Fruit fly (Drosophila melanogaster) whole organism, embryonic: ENCODE data around the gene CG3071.

Source experiments
- CG10274 ChIP-seq: fragments of 200-800 bp; sonication (Bioruptor generic); optimal IDR thresholded peaks from 3 replicates; lab custom pipeline; 2017; ENCODE audit warnings: missing biosample characterization, mild to moderate bottlenecking, missing genetic modification characterization
- CG10321 ChIP-seq: fragments of 200-800 bp; sonication (Bioruptor generic); IDR thresholded peaks from 2 replicates; pipeline ENCODE4 v1.3.6; 2022; ENCODE audit warnings: missing biosample characterization, missing genetic modification characterization
- CG10462 ChIP-seq: fragments of 200-800 bp; sonication (Bioruptor generic); optimal IDR thresholded peaks from 2 replicates; lab custom pipeline; 2016; ENCODE audit warnings: missing biosample characterization, missing genetic modification characterization
- CG13624 ChIP-seq: fragments of 200-800 bp; sonication (Bioruptor generic); optimal IDR thresholded peaks from 2 replicates; lab custom pipeline; 2016; ENCODE audit warnings: missing biosample characterization, missing genetic modification characterization
- CG13775 ChIP-seq: fragments of 200-800 bp; sonication (Bioruptor generic); optimal IDR thresholded peaks from 3 replicates; lab custom pipeline; 2017; ENCODE audit warnings: missing biosample characterization, mild to moderate bottlenecking, missing genetic modification characterization
- CG14667 ChIP-seq: fragments of 200-800 bp; sonication (Bioruptor generic); IDR thresholded peaks from 2 replicates; pipeline ENCODE4 v1.3.6; 2022; ENCODE audit warnings: missing biosample characterization, missing genetic modification characterization
- CG14860 ChIP-seq: fragments of 200-800 bp; sonication (Bioruptor generic); IDR thresholded peaks from 3 replicates; pipeline ENCODE4 v1.3.6; 2022; ENCODE audit warnings: missing biosample characterization, missing genetic modification characterization; ENCODE audit not compliant: partially characterized antibody
- CG1602 ChIP-seq: fragments of 200-800 bp; sonication (Bioruptor generic); optimal IDR thresholded peaks from 3 replicates; lab custom pipeline; 2016; ENCODE audit warnings: missing biosample characterization, missing genetic modification characterization
- CG18262 ChIP-seq: fragments of 200-800 bp; optimal IDR thresholded peaks from 3 replicates; lab custom pipeline; 2019; ENCODE audit warnings: missing biosample characterization, mild to moderate bottlenecking, missing genetic modification characterization, moderate library complexity
- CG18764 ChIP-seq: fragments of 200-800 bp; sonication (Bioruptor generic); optimal IDR thresholded peaks from 3 replicates; lab custom pipeline; 2016; ENCODE audit warnings: missing biosample characterization, missing genetic modification characterization
- CG31441 ChIP-seq: fragments of 200-800 bp; sonication (Bioruptor generic); IDR thresholded peaks from 2 replicates; pipeline ENCODE4 v1.3.6; 2022; ENCODE audit warnings: missing biosample characterization, missing genetic modification characterization
- CG42726 ChIP-seq: fragments of 200-800 bp; sonication (Bioruptor generic); IDR thresholded peaks from 2 replicates; pipeline ENCODE4 v1.3.6; 2022; ENCODE audit warnings: missing biosample characterization, missing genetic modification characterization; ENCODE audit not compliant: partially characterized antibody
- CG6854 ChIP-seq: fragments of 200-800 bp; sonication (Bioruptor generic); optimal IDR thresholded peaks from 3 replicates; lab custom pipeline; 2017; ENCODE audit warnings: missing biosample characterization, mild to moderate bottlenecking, missing genetic modification characterization
- CG7839 ChIP-seq: fragments of 200-800 bp; sonication (Bioruptor generic); optimal IDR thresholded peaks from 3 replicates; lab custom pipeline; 2018; ENCODE audit warnings: missing biosample characterization, mild to moderate bottlenecking, missing genetic modification characterization, moderate library complexity
- CG8281 ChIP-seq: fragments of 200-800 bp; sonication (Bioruptor generic); optimal IDR thresholded peaks from 2 replicates; lab custom pipeline; 2018; ENCODE audit warnings: missing biosample characterization, mild to moderate bottlenecking, missing genetic modification characterization, moderate library complexity
- CG8478 ChIP-seq: fragments of >200 bp; optimal IDR thresholded peaks from 2 replicates; lab custom pipeline; 2018
- CG9797 ChIP-seq: fragments of 200-800 bp; sonication (Bioruptor generic); optimal IDR thresholded peaks from 3 replicates; lab custom pipeline; 2018; ENCODE audit warnings: missing biosample characterization, mild to moderate bottlenecking, missing genetic modification characterization
- Gsc ChIP-seq: fragments of 200-800 bp; sonication (Bioruptor generic); IDR thresholded peaks from 2 replicates; pipeline ENCODE4 v1.3.6; 2022; ENCODE audit warnings: missing biosample characterization, missing genetic modification characterization
- Hmr ChIP-seq: fragments of 200-800 bp; sonication (Bioruptor generic); optimal IDR thresholded peaks from 3 replicates; lab custom pipeline; 2017; ENCODE audit warnings: mild to moderate bottlenecking, missing biosample characterization, missing genetic modification reagents, missing genetic modification characterization
- Nf-YC ChIP-seq: fragments of 200-800 bp; optimal IDR thresholded peaks from 3 replicates; lab custom pipeline; 2019; ENCODE audit warnings: missing biosample characterization, mild to moderate bottlenecking, missing genetic modification characterization, moderate library complexity
- Scr ChIP-seq: fragments of 200-800 bp; sonication (Bioruptor generic); IDR thresholded peaks from 2 replicates; pipeline ENCODE4 v1.3.6; 2022; ENCODE audit warnings: missing biosample characterization, missing genetic modification characterization; ENCODE audit not compliant: partially characterized antibody
- Sox100B ChIP-seq: fragments of 200-800 bp; sonication (Bioruptor generic); optimal IDR thresholded peaks from 3 replicates; lab custom pipeline; 2018; ENCODE audit warnings: missing biosample characterization, mild to moderate bottlenecking, missing genetic modification characterization
- Ssrp ChIP-seq: fragments of 200-800 bp; sonication (Bioruptor generic); optimal IDR thresholded peaks from 2 replicates; lab custom pipeline; 2018; ENCODE audit warnings: missing biosample characterization, mild to moderate bottlenecking, missing genetic modification characterization, moderate library complexity
- ac ChIP-seq: fragments of 200-800 bp; sonication (Bioruptor generic); optimal IDR thresholded peaks from 3 replicates; lab custom pipeline; 2017; ENCODE audit warnings: missing biosample characterization, mild to moderate bottlenecking, missing genetic modification characterization
- cg ChIP-seq: fragments of 200-800 bp; sonication (Bioruptor generic); optimal IDR thresholded peaks from 3 replicates; lab custom pipeline; 2019; ENCODE audit warnings: missing biosample characterization, mild to moderate bottlenecking, missing genetic modification characterization, moderate library complexity
- chm ChIP-seq: fragments of 200-800 bp; sonication (Bioruptor generic); IDR thresholded peaks from 2 replicates; pipeline ENCODE4 v1.3.6; 2022; ENCODE audit warnings: missing biosample characterization, missing genetic modification characterization
- crc ChIP-seq: fragments of 200-800 bp; sonication (Bioruptor generic); optimal IDR thresholded peaks from 2 replicates; lab custom pipeline; 2016; ENCODE audit warnings: missing biosample characterization, missing genetic modification characterization
- croc ChIP-seq: fragments of 200-800 bp; sonication (Bioruptor generic); conservative IDR thresholded peaks from 3 replicates; pipeline ENCODE4 v1.3.6; 2022; ENCODE audit warnings: missing biosample characterization, missing genetic modification characterization
- dati ChIP-seq: fragments of 200-800 bp; sonication (Bioruptor generic); IDR thresholded peaks from 2 replicates; pipeline ENCODE4 v1.3.6; 2022; ENCODE audit warnings: missing biosample characterization, missing genetic modification characterization
- ems ChIP-seq: fragments of 200-800 bp; sonication (Bioruptor generic); optimal IDR thresholded peaks from 3 replicates; lab custom pipeline; 2016; ENCODE audit warnings: missing biosample characterization, missing genetic modification characterization
- hb ChIP-seq: fragments of 200-800 bp; sonication (Bioruptor generic); IDR thresholded peaks from 3 replicates; pipeline ENCODE4 v1.3.6; 2022; ENCODE audit warnings: missing biosample characterization, missing genetic modification characterization; ENCODE audit not compliant: partially characterized antibody
- hbn ChIP-seq: fragments of 200-800 bp; sonication (Bioruptor generic); IDR thresholded peaks from 2 replicates; pipeline ENCODE4 v1.3.6; 2022; ENCODE audit warnings: missing biosample characterization, missing genetic modification characterization; ENCODE audit not compliant: partially characterized antibody
- ind ChIP-seq: fragments of 200-800 bp; sonication (Bioruptor generic); optimal IDR thresholded peaks from 3 replicates; lab custom pipeline; 2016; ENCODE audit warnings: missing biosample characterization, missing genetic modification characterization
- lola ChIP-seq, 3 experiments: fragments of >200 bp in 2 of 3; fragments of 200-800 bp in 1 of 3; sonication (Bioruptor generic) in 1 of 3; optimal IDR thresholded peaks; 2 replicates each; lab custom pipeline; 2017 to 2019; ENCODE audit warnings: missing biosample characterization in 3 of 3, missing genetic modification characterization in 3 of 3, mild to moderate bottlenecking in 1 of 3, moderate library complexity in 1 of 3
- oc ChIP-seq: fragments of 200-800 bp; sonication (Bioruptor generic); optimal IDR thresholded peaks from 2 replicates; lab custom pipeline; 2018; ENCODE audit warnings: missing biosample characterization, mild to moderate bottlenecking, missing genetic modification characterization, moderate library complexity
- p53 ChIP-seq: fragments of 200-800 bp; sonication (Bioruptor generic); optimal IDR thresholded peaks from 2 replicates; lab custom pipeline; 2016; ENCODE audit warnings: missing biosample characterization, missing genetic modification characterization
- rib ChIP-seq: fragments of 200-800 bp; sonication (Bioruptor generic); IDR thresholded peaks from 2 replicates; pipeline ENCODE4 v1.3.6; 2022; ENCODE audit warnings: missing biosample characterization, missing genetic modification characterization
- slp2 ChIP-seq: fragments of 200-800 bp; sonication (Bioruptor generic); optimal IDR thresholded peaks from 2 replicates; lab custom pipeline; 2016; ENCODE audit warnings: missing biosample characterization, missing genetic modification characterization
- sqz ChIP-seq: fragments of 200-800 bp; sonication (Bioruptor generic); optimal IDR thresholded peaks from 3 replicates; lab custom pipeline; 2018; ENCODE audit warnings: missing biosample characterization, mild to moderate bottlenecking, missing genetic modification characterization
- sr ChIP-seq: fragments of 200-800 bp; sonication (Bioruptor generic); IDR thresholded peaks from 3 replicates; pipeline ENCODE4 v1.3.6; 2022; ENCODE audit warnings: missing biosample characterization, missing genetic modification characterization
- stc ChIP-seq: fragments of 200-800 bp; sonication (Bioruptor generic); IDR thresholded peaks from 2 replicates; pipeline ENCODE4 v1.3.6; 2022; ENCODE audit warnings: missing biosample characterization, missing genetic modification characterization
- stwl ChIP-seq: fragments of 200-800 bp; sonication (Bioruptor generic); optimal IDR thresholded peaks from 3 replicates; lab custom pipeline; 2018; ENCODE audit warnings: missing biosample characterization, mild to moderate bottlenecking, missing genetic modification characterization, moderate library complexity
- tgo ChIP-seq: fragments of 200-800 bp; sonication (Bioruptor generic); IDR thresholded peaks from 3 replicates; pipeline ENCODE4 v1.3.6; 2022; ENCODE audit warnings: missing biosample characterization, missing genetic modification characterization
- trem ChIP-seq: fragments of 200-800 bp; optimal IDR thresholded peaks from 3 replicates; lab custom pipeline; 2019; ENCODE audit warnings: missing biosample characterization, mild to moderate bottlenecking, missing genetic modification characterization, moderate library complexity
- trh ChIP-seq: fragments of 200-800 bp; sonication (Bioruptor generic); optimal IDR thresholded peaks from 2 replicates; lab custom pipeline; 2016; ENCODE audit warnings: missing biosample characterization, missing genetic modification characterization
- unc-4 ChIP-seq: fragments of 200-800 bp; sonication (Bioruptor generic); IDR thresholded peaks from 2 replicates; pipeline ENCODE4 v1.3.6; 2022; ENCODE audit warnings: missing biosample characterization, missing genetic modification characterization; ENCODE audit not compliant: partially characterized antibody
- vfl ChIP-seq: fragments of 200-800 bp; sonication (Bioruptor generic); optimal IDR thresholded peaks from 2 replicates; lab custom pipeline; 2016; ENCODE audit warnings: missing biosample characterization, missing genetic modification characterization
- wek ChIP-seq: fragments of 200-800 bp; sonication (Bioruptor generic); optimal IDR thresholded peaks from 3 replicates; lab custom pipeline; 2018; ENCODE audit warnings: missing biosample characterization, mild to moderate bottlenecking, missing genetic modification characterization, moderate library complexity
- zen2 ChIP-seq: fragments of 200-800 bp; sonication (Bioruptor generic); IDR thresholded peaks from 3 replicates; pipeline ENCODE4 v1.3.6; 2022; ENCODE audit warnings: missing biosample characterization, missing genetic modification characterization; ENCODE audit not compliant: partially characterized antibody

The CG3071 gene

dm6 chrX:2222181-2222790 lies 40.4 kb upstream of the CG3071 start, which contains the start of gene Vinc (continued):
- peak; percentile 24 for TF ChIP-seq trh (GFP tag; lab: Kevin White, UChicago)
- peak; percentile 78 for TF ChIP-seq CG18764 (GFP tag; lab: Kevin White, UChicago)
- no peak for TF ChIP-seq CG10321 (GFP tag; lab: Robert Waterston, UW)
- 0 out of 3 replicates have a peak, but pooled peaks have one; percentile 47 for TF ChIP-seq CG14860 (GFP tag; lab: Robert Waterston, UW)
- peak; percentile 13 for TF ChIP-seq stwl (tag; lab: Kevin White, UChicago)
- TF ChIP-seq CG13624, result peak; percentile 91
- TF ChIP-seq wek, result no peak
- no peak for TF ChIP-seq hb (GFP tag; lab: Robert Waterston, UW)
- TF ChIP-seq CG8281 (tag; lab: Kevin White, UChicago), result peak; percentile 77
- TF ChIP-seq Hmr (GFP tag; lab: Kevin White, UChicago), result peak; percentile 86
- TF ChIP-seq hbn (GFP tag; lab: Robert Waterston, UW), result no peak
- peak; percentile 77 for TF ChIP-seq CG13775 (GFP tag; lab: Kevin White, UChicago)
- TF ChIP-seq CG10462 (GFP tag; lab: Kevin White, UChicago), result peak; percentile 56
- TF ChIP-seq ems (GFP tag; lab: Kevin White, UChicago), result peak; percentile 84
- peak; percentile 60 for TF ChIP-seq CG1602 (GFP tag; lab: Kevin White, UChicago)
- TF ChIP-seq Gsc (GFP tag; lab: Robert Waterston, UW), result 0 out of 2 replicates have a peak, but pooled peaks have one; percentile 38
- TF ChIP-seq CG7839, result peak; percentile 93
- no peak for TF ChIP-seq ac
- TF ChIP-seq dati (GFP tag; lab: Robert Waterston, UW), result no peak
- TF ChIP-seq CG31441 (GFP tag; lab: Robert Waterston, UW), result peak; percentile 86
- TF ChIP-seq slp2 (GFP tag; lab: Kevin White, UChicago), result peak; percentile 85
- TF ChIP-seq CG18262, result peak; percentile 85
- peak; percentile 81 for TF ChIP-seq trem (tag; lab: Kevin White, UChicago)
- TF ChIP-seq cg, result peak; percentile 71
- TF ChIP-seq CG10274 (GFP tag; lab: Kevin White, UChicago), result peak; percentile 82
- TF ChIP-seq crc (GFP tag; lab: Kevin White, UChicago), result peak; percentile 79
- peak; percentile 82 for TF ChIP-seq sqz (GFP tag; lab: Kevin White, UChicago)
- TF ChIP-seq croc (GFP tag; lab: Robert Waterston, UW), result peak; percentile 75
- TF ChIP-seq Nf-YC, result peak; percentile 86
- peak; percentile 23; the same call in 1 of the 3 replicates for TF ChIP-seq sr (GFP tag; lab: Robert Waterston, UW)
- peak; percentile 41; the same call in 1 of the 3 replicates for TF ChIP-seq zen2 (GFP tag; lab: Robert Waterston, UW)
- TF ChIP-seq chm (GFP tag; lab: Robert Waterston, UW), result peak; percentile 52; the same call in 1 of the 2 replicates
- peak; percentile 74 for TF ChIP-seq CG14667 (GFP tag; lab: Robert Waterston, UW)
- peak; percentile 90 for TF ChIP-seq ind (GFP tag; lab: Kevin White, UChicago)
- TF ChIP-seq unc-4, result no peak
- peak; percentile 43; the same call in 1 of the 2 replicates for TF ChIP-seq Scr (GFP tag; lab: Robert Waterston, UW)
- peak; percentile 92 for TF ChIP-seq CG6854 (GFP tag; lab: Kevin White, UChicago)
- TF ChIP-seq CG8478, result no peak
- TF ChIP-seq oc (tag; lab: Kevin White, UChicago), result peak; percentile 16
- peak; percentile 88 for TF ChIP-seq tgo (GFP tag; lab: Robert Waterston, UW)
- TF ChIP-seq CG42726 (GFP tag; lab: Robert Waterston, UW), result no peak
- TF ChIP-seq lola (GFP tag; optimal IDR thresholded peaks at IDR 0.05; lab: Kevin White, UChicago), result peak in 1 of 3 experiments; percentile 65
- no peak for TF ChIP-seq Sox100B (GFP tag; lab: Kevin White, UChicago)
- TF ChIP-seq stc (GFP tag; lab: Robert Waterston, UW), result peak; percentile 83
- peak; percentile 42 for TF ChIP-seq CG9797
- TF ChIP-seq Ssrp (tag; lab: Kevin White, UChicago), result peak; percentile 54
- peak; percentile 72 for TF ChIP-seq p53
- TF ChIP-seq rib (GFP tag; lab: Robert Waterston, UW), result peak; percentile 63; the same call in 1 of the 2 replicates
- peak; percentile 63 for TF ChIP-seq vfl
